Worm (Caenorhabditis elegans): ENCODE measurements around the gene F32G8.3.

DNA sequence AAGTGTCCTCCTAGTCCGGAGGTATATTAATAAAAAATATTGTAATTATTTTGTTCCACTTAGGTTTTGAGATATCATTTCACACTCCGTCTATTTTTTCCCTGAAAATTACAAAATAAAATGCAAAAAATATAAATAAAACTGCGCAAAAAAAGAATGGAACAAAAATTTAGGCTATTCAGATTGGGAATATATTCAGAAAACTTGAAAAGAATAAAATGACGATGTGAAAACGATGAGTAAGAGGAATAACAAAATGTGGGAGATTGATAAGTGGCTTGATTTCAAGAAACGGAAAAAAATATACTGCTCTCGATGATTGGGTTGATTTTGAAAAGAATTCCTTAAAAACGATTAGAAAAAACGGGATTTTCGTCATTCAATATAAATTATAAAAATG, 40.9 kb downstream of the F32G8.3 start, which contains the start of gene dmsr-8:
- TF ChIP-seq akir-1 (GFP tag; optimal IDR thresholded peaks at IDR 0.05) (no peak), F33H1.4 (GFP tag; IDR thresholded peaks at IDR 0.05) (no peak), snpc-4 (GFP tag; optimal IDR thresholded peaks at IDR 0.05) (no peak), snpc-4 (tag; optimal IDR thresholded peaks at IDR 0.05) (no peak), hmg-1.2 (GFP tag; IDR thresholded peaks at IDR 0.05) (no peak), rcor-1 (GFP tag; IDR thresholded peaks at IDR 0.05) (no peak), pha-4 (tag; optimal IDR thresholded peaks at IDR 0.05) (no peak), cebp-1 (GFP tag; IDR thresholded peaks at IDR 0.05) (no peak), cebp-1 (tag; optimal IDR thresholded peaks at IDR 0.05) (no peak)
